Fruit fly (Drosophila melanogaster): ENCODE data around the gene Arc42.
A peak's percentile ranks its signal among the peaks of the same experiment; 100 is the strongest.

DNA sequence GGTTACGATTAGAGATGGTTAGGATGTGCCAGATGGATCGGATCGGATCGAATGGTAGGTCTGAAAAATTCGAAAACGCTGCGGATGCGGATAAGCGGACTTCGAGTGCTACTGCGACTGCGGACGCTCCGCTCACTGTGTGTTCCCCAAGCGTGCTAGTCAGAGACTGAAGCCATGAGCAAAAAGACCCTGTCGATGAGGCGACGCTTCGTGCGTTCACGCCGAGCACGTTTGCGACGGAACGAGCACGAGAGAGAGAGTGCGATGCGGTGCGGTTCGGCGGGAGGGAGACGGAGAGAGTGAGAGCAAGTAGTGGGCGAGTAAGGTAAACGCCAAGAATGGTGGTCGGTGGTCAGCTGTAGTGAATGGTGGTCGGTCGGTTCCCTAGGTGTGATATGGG is 40.9 kb upstream of the Arc42 start, which contains the start of gene bnl:
- TF ChIP-seq usp (GFP tag; optimal IDR thresholded peaks at IDR 0.05), result no peak
- no peak for TF ChIP-seq EcR (GFP tag; optimal IDR thresholded peaks at IDR 0.05)
- peak; percentile 81 for TF ChIP-seq Dll (optimal IDR thresholded peaks at IDR 0.05)
- TF ChIP-seq pan (optimal IDR thresholded peaks at IDR 0.05), result no peak
- no peak for TF ChIP-seq psq (optimal IDR thresholded peaks at IDR 0.05)

All from whole organism.